Fruit fly (Drosophila melanogaster) whole organism, pupa: ENCODE results near the gene CG10208.

Experiments used
- CG34367 ChIP-seq: fragments of 200-800 bp; sonication (Bioruptor generic); optimal IDR thresholded peaks from 2 replicates; lab custom pipeline; 2018; ENCODE audit warnings: missing biosample characterization, mild to moderate bottlenecking, missing genetic modification characterization
- D1 ChIP-seq: fragments of 200-800 bp; sonication (Bioruptor generic); optimal IDR thresholded peaks from 2 replicates; lab custom pipeline; 2018; ENCODE audit warnings: missing biosample characterization, mild to moderate bottlenecking, missing genetic modification characterization, moderate library complexity

- no peak for TF ChIP-seq D1
- no peak for TF ChIP-seq CG34367
Observed at dm6 chr3R:23728086-23728485, 45.8 kb downstream of the CG10208 start.
